Worm (Caenorhabditis elegans) whole organism, L1 larva: Measurements from ENCODE around the gene srx-93.
"Not testable (repeated sequence)": the region's sequence is repeated elsewhere in the genome, so short reads cannot be mapped to it uniquely, and the experiment has no call there.

Experiments used
- C04F5.9 ChIP-seq: sonication (generic microtip); optimal IDR thresholded peaks from 2 replicates; lab custom pipeline; 2016; ENCODE audit warnings: missing genetic modification characterization, missing compliant biosample characterization
- aly-2 ChIP-seq: fragments of 150-350 bp; optimal IDR thresholded peaks from 2 replicates; lab custom pipeline; 2014; ENCODE audit warnings: missing biosample characterization, missing genetic modification characterization
- ceh-88 ChIP-seq: fragments of 200-800 bp; sonication (Bioruptor generic); IDR thresholded peaks from 2 replicates; pipeline ENCODE4 v1.3.6; 2022; ENCODE audit warnings: missing genetic modification characterization, missing compliant biosample characterization
- ceh-90 ChIP-seq: sonication (generic microtip); optimal IDR thresholded peaks from 2 replicates; lab custom pipeline; 2016; ENCODE audit warnings: missing genetic modification characterization, missing compliant biosample characterization
- ces-1 ChIP-seq: fragments of 150-350 bp; optimal IDR thresholded peaks from 2 replicates; lab custom pipeline; 2014; ENCODE audit warnings: missing biosample characterization, missing genetic modification reagents, missing genetic modification characterization
- dpl-1 ChIP-seq, 3 experiments: fragments of 150-350 bp in 2 of 3; sonication (generic microtip) in 1 of 3; optimal IDR thresholded peaks; 2 replicates each; lab custom pipeline; 2014 to 2017; ENCODE audit warnings: missing biosample characterization in 3 of 3, missing genetic modification characterization in 3 of 3, missing genetic modification reagents in 3 of 3
- dsc-1 ChIP-seq: sonication (generic microtip); optimal IDR thresholded peaks from 2 replicates; lab custom pipeline; 2016; ENCODE audit warnings: mild to moderate bottlenecking, missing genetic modification characterization, missing compliant biosample characterization
- egl-13 ChIP-seq: sonication (generic microtip); optimal IDR thresholded peaks from 2 replicates; lab custom pipeline; 2016; ENCODE audit warnings: missing genotype, missing genetic modification reagents, missing genetic modification characterization, missing compliant biosample characterization
- elt-2 ChIP-seq: sonication (generic microtip); optimal IDR thresholded peaks from 2 replicates; lab custom pipeline; 2016; ENCODE audit warnings: missing genetic modification characterization, mild to moderate bottlenecking, inconsistent platforms, missing compliant biosample characterization, missing genetic modification reagents
- ets-5 ChIP-seq: fragments of 200-800 bp; sonication (Bioruptor generic); IDR thresholded peaks from 2 replicates; pipeline ENCODE4 v1.3.6; 2022; ENCODE audit warnings: missing genetic modification characterization, missing compliant biosample characterization
- hlh-4 ChIP-seq: sonication (generic microtip); optimal IDR thresholded peaks from 2 replicates; lab custom pipeline; 2016; ENCODE audit warnings: mild to moderate bottlenecking, missing genetic modification characterization, missing compliant biosample characterization
- hpl-2 ChIP-seq: fragments of 150-350 bp; optimal IDR thresholded peaks from 2 replicates; lab custom pipeline; 2014; ENCODE audit warnings: missing biosample characterization, missing genetic modification reagents, missing genetic modification characterization
- irx-1 ChIP-seq: sonication (generic microtip); optimal IDR thresholded peaks from 2 replicates; lab custom pipeline; 2016; ENCODE audit warnings: missing genetic modification characterization, missing compliant biosample characterization
- lin-13 ChIP-seq: fragments of 150-350 bp; optimal IDR thresholded peaks from 2 replicates; lab custom pipeline; 2014; ENCODE audit warnings: missing biosample characterization, missing genetic modification reagents, missing genetic modification characterization
- lin-35 ChIP-seq, 2 experiments: fragments of 150-350 bp; optimal IDR thresholded peaks; 2 replicates each; lab custom pipeline; 2014; ENCODE audit warnings: missing biosample characterization in 2 of 2, missing genetic modification characterization in 2 of 2, missing genetic modification reagents in 2 of 2
- lin-39 ChIP-seq: fragments of 150-350 bp; optimal IDR thresholded peaks from 2 replicates; lab custom pipeline; 2014; ENCODE audit warnings: missing biosample characterization, missing genetic modification reagents, missing genetic modification characterization
- lir-3 ChIP-seq: sonication (generic microtip); optimal IDR thresholded peaks from 2 replicates; lab custom pipeline; 2016; ENCODE audit warnings: mild to moderate bottlenecking, missing genetic modification characterization, moderate library complexity, missing compliant biosample characterization; ENCODE audit not compliant: poor library complexity
- mdl-1 ChIP-seq, 2 experiments: fragments of 150-350 bp; optimal IDR thresholded peaks; 2 replicates each; lab custom pipeline; 2014 to 2017; ENCODE audit warnings: missing biosample characterization in 2 of 2, missing genetic modification characterization in 2 of 2, inconsistent platforms in 1 of 2
- mep-1 ChIP-seq: fragments of 150-350 bp; optimal IDR thresholded peaks from 2 replicates; lab custom pipeline; 2014; ENCODE audit warnings: missing biosample characterization, missing genetic modification characterization
- nhr-12 ChIP-seq: sonication (generic microtip); optimal IDR thresholded peaks from 2 replicates; lab custom pipeline; 2017; ENCODE audit warnings: missing biosample characterization, missing genetic modification characterization
- nhr-19 ChIP-seq: fragments of 200-800 bp; sonication (Bioruptor generic); conservative IDR thresholded peaks from 2 replicates; pipeline ENCODE4 v1.3.6; 2022; ENCODE audit warnings: missing genetic modification characterization, missing compliant biosample characterization
- nhr-20 ChIP-seq: sonication (generic microtip); optimal IDR thresholded peaks from 2 replicates; lab custom pipeline; 2016; ENCODE audit warnings: mild to moderate bottlenecking, missing genetic modification characterization, missing compliant biosample characterization
- nhr-28 ChIP-seq: fragments of 150-350 bp; optimal IDR thresholded peaks from 2 replicates; lab custom pipeline; 2014; ENCODE audit warnings: missing biosample characterization, missing genetic modification characterization
- nhr-47 ChIP-seq: sonication (generic microtip); optimal IDR thresholded peaks from 2 replicates; lab custom pipeline; 2016; ENCODE audit warnings: mild to moderate bottlenecking, missing genetic modification characterization, moderate library complexity, missing compliant biosample characterization
- nhr-71 ChIP-seq: sonication (generic microtip); optimal IDR thresholded peaks from 2 replicates; lab custom pipeline; 2016; ENCODE audit warnings: mild to moderate bottlenecking, missing genetic modification characterization, moderate library complexity, missing compliant biosample characterization
- nhr-90 ChIP-seq: sonication (generic microtip); optimal IDR thresholded peaks from 2 replicates; lab custom pipeline; 2016; ENCODE audit warnings: mild to moderate bottlenecking, missing genetic modification characterization, missing compliant biosample characterization; ENCODE audit not compliant: poor library complexity
- pqm-1 ChIP-seq: sonication (generic microtip); optimal IDR thresholded peaks from 3 replicates; lab custom pipeline; 2017; ENCODE audit warnings: missing biosample characterization, missing genetic modification characterization
- skn-1 ChIP-seq: fragments of 150-350 bp; optimal IDR thresholded peaks from 2 replicates; lab custom pipeline; 2014; ENCODE audit warnings: missing biosample characterization, missing genetic modification characterization
- sox-4 ChIP-seq: sonication (generic microtip); optimal IDR thresholded peaks from 2 replicates; lab custom pipeline; 2016; ENCODE audit warnings: missing genetic modification characterization, missing compliant biosample characterization
- tlp-1 ChIP-seq: fragments of 150-350 bp; optimal IDR thresholded peaks from 2 replicates; lab custom pipeline; 2014; ENCODE audit warnings: missing biosample characterization, missing genetic modification characterization
- unc-130 ChIP-seq: fragments of 150-350 bp; optimal IDR thresholded peaks from 2 replicates; lab custom pipeline; 2017; ENCODE audit warnings: missing biosample characterization, missing genetic modification characterization, inconsistent platforms
- unc-30 ChIP-seq: sonication (generic microtip); optimal IDR thresholded peaks from 2 replicates; lab custom pipeline; 2017; ENCODE audit warnings: missing biosample characterization, missing genetic modification characterization
- vab-15 ChIP-seq: sonication (generic microtip); optimal IDR thresholded peaks from 2 replicates; lab custom pipeline; 2017; ENCODE audit warnings: missing genotype, mild to moderate bottlenecking, missing genetic modification characterization, missing compliant biosample characterization
- xbp-1 ChIP-seq: sonication (generic microtip); optimal IDR thresholded peaks from 2 replicates; lab custom pipeline; 2016; ENCODE audit warnings: missing genetic modification characterization, missing compliant biosample characterization
- ztf-11 ChIP-seq, 2 experiments: sonication (generic microtip); optimal IDR thresholded peaks; 2 replicates each; lab custom pipeline; 2016 to 2017; ENCODE audit warnings: missing genetic modification characterization in 2 of 2, missing biosample characterization in 1 of 2, missing compliant biosample characterization in 1 of 2

srx-93 gene

ce11 chrV:3620608-3621007 is at the start of gene srx-93:
Gene srx-93, minus strand, starts transcription at chrV:3620708.
- TF ChIP-seq ceh-90, pqm-1, vab-15 (tag; lab: Kevin White, UChicago): not testable (repeated sequence)

- no peak for TF ChIP-seq nhr-90 (tag; lab: Kevin White, UChicago)
Observed at ce11 chrV:3668464-3668863, 48.0 kb upstream of the srx-93 start, which contains the start of gene Y39H10B.2. Gene Y39H10B.2, plus strand, starts transcription at chrV:3668764.

- TF ChIP-seq nhr-47 (tag; lab: Kevin White, UChicago): no peak
- TF ChIP-seq unc-30 (tag; lab: Kevin White, UChicago): no peak
- no peak for TF ChIP-seq nhr-19 (GFP tag; lab: Robert Waterston, UW)
- no peak for TF ChIP-seq ceh-88
- TF ChIP-seq lin-39 (tag; lab: Kevin White, UChicago): no peak
- no peak for TF ChIP-seq irx-1
- TF ChIP-seq nhr-12 (tag; lab: Kevin White, UChicago): no peak
- no peak for TF ChIP-seq elt-2
- no peak for TF ChIP-seq hlh-4 (tag; lab: Kevin White, UChicago)
- TF ChIP-seq lin-13 (GFP tag; lab: Kevin White, UChicago): no peak
- no peak for TF ChIP-seq nhr-20 (tag; lab: Kevin White, UChicago)
- no peak for TF ChIP-seq unc-130
- TF ChIP-seq aly-2 (tag; lab: Kevin White, UChicago): no peak
- no peak for TF ChIP-seq nhr-28 (tag; lab: Kevin White, UChicago)
- no peak for TF ChIP-seq skn-1
- TF ChIP-seq mdl-1 (tag; optimal IDR thresholded peaks at IDR 0.05; lab: Kevin White, UChicago): no peak
- no peak for TF ChIP-seq dsc-1
- TF ChIP-seq dpl-1 (GFP tag; optimal IDR thresholded peaks at IDR 0.05; lab: Kevin White, UChicago): no peak
- no peak for TF ChIP-seq ets-5 (GFP tag; lab: Robert Waterston, UW)
Observed at ce11 chrV:3666887-3667286, 46.4 kb upstream of the srx-93 start, which contains the start of gene str-113. Gene str-113, minus strand, starts transcription at chrV:3666987.

- TF ChIP-seq vab-15 (tag; lab: Kevin White, UChicago) (no peak), egl-13 (tag; lab: Kevin White, UChicago) (no peak), sox-4 (tag; lab: Kevin White, UChicago) (no peak), ztf-11 (tag; optimal IDR thresholded peaks at IDR 0.05; lab: Kevin White, UChicago) (no peak), mep-1 (no peak), ces-1 (GFP tag; lab: Kevin White, UChicago) (no peak), dpl-1 (GFP tag; optimal IDR thresholded peaks at IDR 0.05; lab: Kevin White, UChicago) (no peak), nhr-71 (tag; lab: Kevin White, UChicago) (no peak), xbp-1 (tag; lab: Kevin White, UChicago) (no peak), lir-3 (tag; lab: Kevin White, UChicago) (no peak), tlp-1 (tag; lab: Kevin White, UChicago) (no peak), C04F5.9 (tag; lab: Kevin White, UChicago) (no peak), lin-35 (GFP tag; optimal IDR thresholded peaks at IDR 0.05; lab: Kevin White, UChicago) (no peak)
Observed at ce11 chrV:3659472-3659871, 39.0 kb upstream of the srx-93 start, which contains the start of gene acr-23. Gene acr-23, minus strand, starts transcription at chrV:3659572.

- TF ChIP-seq mdl-1 (tag; optimal IDR thresholded peaks at IDR 0.05; lab: Kevin White, UChicago): no peak
- no peak for TF ChIP-seq ceh-88
- no peak for TF ChIP-seq hpl-2 (GFP tag; lab: Kevin White, UChicago)
- TF ChIP-seq tlp-1 (tag; lab: Kevin White, UChicago): no peak
Observed at ce11 chrV:3649473-3649872, 29.0 kb upstream of the srx-93 start, which contains the start of gene str-114. Gene str-114, plus strand, starts transcription at chrV:3649773.
